Fruit fly (Drosophila melanogaster): ENCODE measurements around the gene slx1.

dm6 chr3R:4676981-4677665 lies 35.4 kb downstream of the slx1 start:
- no peak for TF ChIP-seq Hand (GFP tag; optimal IDR thresholded peaks at IDR 0.05)
- no peak for TF ChIP-seq CG11456 (GFP tag; IDR thresholded peaks at IDR 0.05)
- no peak for TF ChIP-seq CG8944 (GFP tag; optimal IDR thresholded peaks at IDR 0.05)
- TF ChIP-seq Oli (tag; optimal IDR thresholded peaks at IDR 0.05): no peak
- TF ChIP-seq slp2 (GFP tag; optimal IDR thresholded peaks at IDR 0.05): no peak
- no peak for TF ChIP-seq exex (tag; optimal IDR thresholded peaks at IDR 0.05)
- TF ChIP-seq ems (GFP tag; optimal IDR thresholded peaks at IDR 0.05): no peak
- TF ChIP-seq BEAF-32 (GFP tag; optimal IDR thresholded peaks at IDR 0.05): no peak
- TF ChIP-seq CG17328 (GFP tag; IDR thresholded peaks at IDR 0.05): no peak
- TF ChIP-seq ato (GFP tag; IDR thresholded peaks at IDR 0.05; ENCODE audit: partially characterized antibody): no peak
